Worm (Caenorhabditis elegans): ENCODE data around the gene C25F9.2.

DNA sequence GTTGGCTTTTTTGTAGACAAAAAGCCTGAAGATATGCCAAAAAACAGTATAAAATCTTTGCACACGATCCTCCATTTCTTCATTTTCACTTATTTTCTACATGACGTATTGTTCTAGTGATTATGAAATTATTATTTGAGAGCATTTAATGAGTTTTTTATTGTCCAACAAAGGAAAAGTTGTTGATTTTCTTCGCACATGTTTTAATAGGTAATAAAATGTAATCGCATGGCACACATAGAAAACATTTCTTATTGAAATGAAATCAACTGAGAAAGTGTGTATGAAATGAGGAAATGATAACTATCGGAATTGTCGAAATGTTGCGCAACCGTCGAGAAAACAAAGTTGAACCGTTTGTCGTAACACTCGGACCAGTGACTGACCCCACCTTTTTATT lies 19.8 kb upstream of the C25F9.2 start:
- TF ChIP-seq mcd-1 (GFP tag; IDR thresholded peaks at IDR 0.05) = no peak
- no peak for TF ChIP-seq B0336.3 (GFP tag; IDR thresholded peaks at IDR 0.05)
- TF ChIP-seq unc-62 (GFP tag; optimal IDR thresholded peaks at IDR 0.05) = no peak
